Worm (Caenorhabditis elegans): ENCODE measurements around the gene F45E6.1.

F45E6.1 gene

DNA sequence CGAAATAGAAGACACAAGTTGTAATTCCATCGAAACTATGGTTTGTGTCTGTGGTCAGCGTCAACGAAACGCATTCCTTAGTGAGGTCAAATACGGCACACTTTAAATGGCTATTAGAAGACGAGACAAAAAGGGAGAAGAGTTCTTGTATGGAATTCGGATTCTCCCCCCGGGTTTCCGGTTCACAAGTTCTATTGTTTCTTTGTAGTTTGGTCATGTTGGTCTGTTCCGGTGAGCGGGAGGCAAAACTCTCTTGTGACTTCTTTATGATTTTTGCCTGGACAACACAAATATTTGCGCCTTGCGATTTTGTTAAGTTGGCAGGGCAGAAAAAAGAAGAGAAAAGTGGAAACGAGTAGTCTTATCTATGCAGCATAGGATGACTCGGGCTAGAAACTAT, 40.6 kb upstream of the F45E6.1 start:
- TF ChIP-seq sem-2 (GFP tag; optimal IDR thresholded peaks at IDR 0.05), result no peak
- no peak for TF ChIP-seq elt-1 (tag; optimal IDR thresholded peaks at IDR 0.05; ENCODE audit: borderline replicate concordance, insufficient read depth)
- TF ChIP-seq bed-3 (GFP tag; optimal IDR thresholded peaks at IDR 0.05), result no peak
- TF ChIP-seq M03D4.4 (tag; optimal IDR thresholded peaks at IDR 0.05), result no peak
- no peak for TF ChIP-seq nhr-2 (tag; optimal IDR thresholded peaks at IDR 0.05)
- no peak for TF ChIP-seq ztf-11 (tag; optimal IDR thresholded peaks at IDR 0.05)
- no peak for TF ChIP-seq nhr-76 (tag; optimal IDR thresholded peaks at IDR 0.05)
- TF ChIP-seq zip-8 (tag; optimal IDR thresholded peaks at IDR 0.05), result no peak
- TF ChIP-seq sptf-1 (tag; optimal IDR thresholded peaks at IDR 0.05), result no peak
- no peak for TF ChIP-seq ceh-83 (GFP tag; optimal IDR thresholded peaks at IDR 0.05)
- TF ChIP-seq lin-13 (tag; optimal IDR thresholded peaks at IDR 0.05), result no peak
- TF ChIP-seq nhr-12 (tag; optimal IDR thresholded peaks at IDR 0.05), result no peak
- no peak for TF ChIP-seq unc-120 (tag; optimal IDR thresholded peaks at IDR 0.05; ENCODE audit: poor library complexity, severe bottlenecking)
- TF ChIP-seq ceh-39 (tag; optimal IDR thresholded peaks at IDR 0.05), result no peak
- TF ChIP-seq unc-39 (tag; optimal IDR thresholded peaks at IDR 0.05), result no peak
- no peak for TF ChIP-seq nhr-237 (tag; optimal IDR thresholded peaks at IDR 0.05)
- no peak for TF ChIP-seq hlh-1 (tag; optimal IDR thresholded peaks at IDR 0.05)

DNA sequence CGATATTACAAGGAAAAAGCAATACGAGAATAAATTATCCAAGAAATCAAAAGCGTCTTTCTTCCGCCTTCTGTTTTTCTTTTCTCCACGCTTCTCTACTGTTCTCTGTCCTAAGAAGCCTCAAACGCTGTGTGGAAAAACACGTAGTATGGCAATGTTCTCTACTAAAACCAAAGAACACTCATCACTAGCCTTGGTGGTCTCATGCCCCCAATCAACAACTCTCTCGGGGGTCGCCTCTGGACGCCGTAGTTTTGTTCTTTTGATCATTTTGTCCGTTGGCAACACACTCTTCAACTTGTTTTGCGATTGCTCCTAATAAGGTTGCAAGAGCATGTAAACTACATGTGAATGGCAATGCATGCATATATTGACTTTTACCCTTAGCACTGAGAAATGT, 40.1 kb upstream of the F45E6.1 start:
- TF ChIP-seq ces-1 (GFP tag; optimal IDR thresholded peaks at IDR 0.05) (peak; percentile 18), ham-2 (GFP tag; optimal IDR thresholded peaks at IDR 0.05) (no peak), M03D4.4 (tag; optimal IDR thresholded peaks at IDR 0.05) (no peak)

DNA sequence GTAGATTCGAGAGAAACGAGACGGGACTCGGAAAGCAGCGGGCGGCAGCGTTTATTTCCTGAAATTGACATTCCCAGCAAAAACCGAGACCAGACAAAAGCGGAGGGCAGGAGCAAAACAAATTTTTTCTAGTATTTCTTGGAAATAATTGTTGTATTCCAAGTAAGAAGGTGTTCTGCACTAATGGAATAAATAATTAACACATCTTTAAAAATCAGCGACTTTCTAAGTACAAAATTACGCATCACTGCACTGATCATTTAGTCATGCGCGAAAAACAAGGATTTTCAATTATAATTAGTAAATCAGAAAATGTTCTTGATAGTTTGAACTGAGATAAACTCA, 39.2 kb upstream of the F45E6.1 start:
- TF ChIP-seq snpc-4 (tag; optimal IDR thresholded peaks at IDR 0.05), result no peak
- no peak for TF ChIP-seq nhr-76 (tag; optimal IDR thresholded peaks at IDR 0.05)
- no peak for TF ChIP-seq mep-1 (tag; optimal IDR thresholded peaks at IDR 0.05)
- TF ChIP-seq nhr-28 (tag; optimal IDR thresholded peaks at IDR 0.05), result no peak

DNA sequence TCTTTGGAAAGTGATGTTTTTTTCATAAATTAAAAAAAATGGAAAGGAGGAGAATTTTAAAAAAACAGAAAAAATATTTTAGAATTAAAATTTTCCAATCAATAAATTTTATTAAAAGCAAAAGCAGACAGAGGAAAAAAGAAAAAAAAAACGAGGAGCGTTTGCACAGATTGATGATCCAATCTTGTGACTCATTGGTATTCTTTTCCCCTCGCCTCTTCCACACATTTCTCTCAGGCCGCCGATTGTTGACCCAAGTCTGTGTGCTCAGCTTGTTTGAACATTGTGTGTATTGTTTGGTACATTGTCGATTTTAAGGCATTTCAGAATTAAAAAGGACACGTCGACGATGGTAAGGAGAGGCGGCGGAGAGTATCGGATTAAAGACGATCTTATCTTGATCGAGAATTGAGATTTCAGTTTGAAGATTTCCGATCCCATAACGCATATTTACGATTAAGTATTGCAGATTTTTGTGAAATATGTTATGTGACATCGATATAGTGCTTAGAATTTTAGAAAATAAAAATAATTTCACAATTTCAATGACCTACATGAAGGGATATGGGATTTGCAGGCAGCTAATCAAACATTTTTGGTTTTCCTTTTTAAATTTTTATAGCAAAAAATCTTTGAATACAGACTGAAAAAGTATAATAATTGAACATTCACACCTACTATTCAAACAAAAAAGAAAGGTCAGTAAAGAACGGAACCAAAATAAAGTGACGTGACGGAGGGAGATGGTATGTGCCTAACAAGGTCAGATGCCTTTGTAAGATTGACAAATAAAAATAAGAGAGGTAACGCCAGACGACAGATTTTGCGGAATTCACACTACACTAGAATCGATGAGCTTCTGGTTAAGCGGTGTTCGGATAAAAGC, 38.6 kb upstream of the F45E6.1 start:
- TF ChIP-seq elt-1 (tag; optimal IDR thresholded peaks at IDR 0.05; ENCODE audit: borderline replicate concordance, insufficient read depth), result peak; percentile 95
- no peak for TF ChIP-seq lin-32 (GFP tag; optimal IDR thresholded peaks at IDR 0.05)
- peak; percentile 28 for TF ChIP-seq pha-4 (tag; optimal IDR thresholded peaks at IDR 0.05)
- TF ChIP-seq snpc-4 (tag; optimal IDR thresholded peaks at IDR 0.05), result no peak

DNA sequence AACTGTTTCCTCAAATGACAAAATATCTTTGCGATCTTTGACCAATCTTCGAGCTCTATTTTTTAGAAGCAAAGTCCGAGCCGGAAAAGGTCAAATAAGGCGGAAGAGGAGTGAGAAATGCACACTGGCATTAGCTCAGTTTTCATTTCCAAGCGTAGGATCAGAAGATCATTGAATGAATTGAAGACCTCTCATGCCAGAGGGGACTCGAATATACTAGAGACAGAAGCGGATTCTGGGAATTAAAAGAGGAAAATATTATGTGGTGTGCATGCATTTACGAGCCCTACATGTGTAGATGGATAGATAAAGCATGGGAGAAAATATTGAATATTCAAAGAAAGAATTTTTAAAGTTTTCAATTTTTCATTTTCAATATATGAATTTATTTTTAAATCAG, 36.2 kb upstream of the F45E6.1 start:
- TF ChIP-seq flh-1 (GFP tag; optimal IDR thresholded peaks at IDR 0.05) (no peak), sem-2 (GFP tag; optimal IDR thresholded peaks at IDR 0.05) (no peak), elt-3 (tag; optimal IDR thresholded peaks at IDR 0.05) (no peak), M03D4.4 (tag; optimal IDR thresholded peaks at IDR 0.05) (no peak), nhr-2 (tag; optimal IDR thresholded peaks at IDR 0.05) (no peak), ceh-83 (GFP tag; optimal IDR thresholded peaks at IDR 0.05) (no peak), tbx-8 (GFP tag; optimal IDR thresholded peaks at IDR 0.05) (no peak), lin-32 (GFP tag; optimal IDR thresholded peaks at IDR 0.05) (no peak), snpc-4 (tag; optimal IDR thresholded peaks at IDR 0.05) (no peak), ceh-39 (tag; optimal IDR thresholded peaks at IDR 0.05) (no peak), bed-3 (GFP tag; optimal IDR thresholded peaks at IDR 0.05) (no peak)

DNA sequence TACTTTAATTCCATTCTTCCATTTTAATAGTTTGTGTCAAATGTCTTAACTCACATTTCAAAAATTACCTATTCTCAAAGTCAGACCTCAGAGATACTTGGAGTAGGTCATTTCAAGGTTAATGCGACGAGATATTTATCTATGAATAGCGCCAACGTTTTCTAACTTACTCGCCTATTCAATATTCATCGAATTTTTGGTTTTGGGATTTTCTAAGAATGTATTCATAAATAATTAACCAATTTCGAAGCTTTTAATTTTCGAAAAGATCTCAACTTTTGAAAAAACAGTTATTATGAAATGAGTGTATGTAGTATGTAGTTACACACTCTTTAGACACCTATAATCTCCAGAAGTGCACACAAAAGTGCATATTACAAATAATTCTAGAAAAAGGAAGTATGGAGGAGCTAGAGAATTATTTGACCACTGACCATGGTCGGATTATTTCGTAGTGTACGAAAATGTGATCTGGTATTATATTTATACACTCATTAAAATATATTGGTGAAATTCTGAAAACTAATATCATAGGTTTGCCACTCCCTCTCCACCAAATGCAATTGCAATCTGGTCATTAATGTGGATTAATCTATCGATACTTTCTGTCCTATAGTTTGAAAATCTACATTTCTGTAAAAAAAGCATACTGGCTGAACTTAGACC, 35.4 kb upstream of the F45E6.1 start:
- TF ChIP-seq nhr-12 (tag; optimal IDR thresholded peaks at IDR 0.05) (no peak), bed-3 (GFP tag; optimal IDR thresholded peaks at IDR 0.05) (no peak)

Measured in whole organism, mixed stage, embryonic.